Fruit fly (Drosophila melanogaster): ENCODE data around the gene CG14853.

Gene CG14853

DNA sequence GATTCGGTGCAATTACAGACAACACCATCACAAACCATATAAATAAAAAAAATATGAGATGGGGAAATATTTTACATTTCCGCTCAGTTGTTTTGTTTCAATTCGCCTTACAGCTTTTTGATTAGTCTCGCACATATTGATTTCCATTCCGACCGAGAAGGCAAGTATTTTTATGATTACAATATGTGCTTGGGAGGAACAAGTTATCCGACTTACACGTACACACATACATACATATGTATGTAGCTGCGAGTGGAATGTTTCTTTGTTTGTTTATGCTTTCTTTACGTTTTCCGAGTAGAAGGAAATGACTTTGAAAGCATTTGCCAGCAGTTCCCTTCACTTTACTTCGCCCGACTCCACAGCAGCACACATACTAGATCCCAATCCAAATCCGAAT is 40.9 kb downstream of the CG14853 start:
- TF ChIP-seq pad (GFP tag; optimal IDR thresholded peaks at IDR 0.05) (peak; percentile 78), CG5204 (GFP tag; optimal IDR thresholded peaks at IDR 0.05) (no peak)

DNA sequence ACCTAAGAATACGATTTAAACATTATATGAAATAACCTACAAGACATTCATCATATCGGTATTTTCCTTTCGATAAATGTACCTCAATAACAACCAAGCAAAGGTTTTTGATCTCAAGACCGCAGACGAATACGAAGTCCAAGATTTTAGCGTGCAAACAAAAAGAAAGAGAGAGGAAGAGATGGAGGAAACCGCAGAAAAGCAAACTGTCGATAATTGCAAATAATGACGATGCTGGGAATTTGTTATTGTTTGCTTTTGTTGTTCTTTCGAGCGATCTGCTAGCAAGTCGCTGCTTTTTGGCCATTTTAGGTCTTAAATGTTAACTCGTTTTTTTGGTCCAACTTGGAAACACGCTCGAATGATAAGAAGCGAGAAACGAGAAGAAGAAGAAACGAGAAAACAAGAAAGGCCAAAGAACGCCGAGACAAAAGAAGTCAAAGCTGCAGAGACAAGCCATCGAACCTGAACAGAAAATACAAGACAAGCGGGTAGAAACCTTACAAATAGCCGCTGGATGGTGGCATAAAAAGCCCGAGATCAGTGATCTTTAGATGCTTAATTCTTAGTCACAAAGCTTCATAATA is 41.7 kb downstream of the CG14853 start:
- no peak for TF ChIP-seq cic (GFP tag; optimal IDR thresholded peaks at IDR 0.05)

DNA sequence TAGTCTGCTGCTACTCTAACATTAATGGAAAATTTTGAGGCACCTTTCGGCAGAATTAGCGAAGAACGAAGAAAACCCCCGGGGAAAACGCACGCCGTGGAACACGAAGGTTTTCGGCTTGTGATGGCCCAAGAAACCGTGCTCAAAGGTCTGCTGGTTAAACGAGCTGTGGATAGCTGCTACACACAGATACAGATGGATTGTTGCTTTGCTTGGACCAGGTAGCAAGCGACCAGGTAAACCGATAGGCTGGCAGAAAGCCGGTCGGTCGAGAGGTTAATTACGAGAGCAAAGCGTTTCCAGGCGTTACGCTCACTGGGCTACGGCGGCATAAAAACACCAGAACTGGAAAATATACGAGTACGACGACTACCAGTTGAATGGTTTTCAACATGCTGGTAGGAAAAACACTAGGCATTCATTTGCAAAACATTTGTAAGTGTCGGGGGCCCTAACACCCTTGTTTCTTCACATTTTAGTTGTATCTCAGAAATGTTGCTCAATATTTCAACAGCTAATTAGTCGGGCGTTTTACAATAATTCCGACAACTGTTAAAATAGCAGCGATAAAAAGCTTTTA is 42.9 kb downstream of the CG14853 start:
- TF ChIP-seq Mnt (GFP tag; optimal IDR thresholded peaks at IDR 0.05), result no peak
- TF ChIP-seq CG12768 (GFP tag; optimal IDR thresholded peaks at IDR 0.05), result no peak
- TF ChIP-seq Crg-1 (GFP tag; optimal IDR thresholded peaks at IDR 0.05), result no peak
- TF ChIP-seq CG11617 (GFP tag; optimal IDR thresholded peaks at IDR 0.05), result no peak
- TF ChIP-seq CG14711 (tag; optimal IDR thresholded peaks at IDR 0.05), result no peak
- TF ChIP-seq ovo (GFP tag; optimal IDR thresholded peaks at IDR 0.05), result no peak
- no peak for TF ChIP-seq CG7045 (GFP tag; optimal IDR thresholded peaks at IDR 0.05)
- no peak for TF ChIP-seq tj (GFP tag; optimal IDR thresholded peaks at IDR 0.05)
- no peak for TF ChIP-seq CG5204 (GFP tag; optimal IDR thresholded peaks at IDR 0.05)
- TF ChIP-seq bab1 (GFP tag; optimal IDR thresholded peaks at IDR 0.05), result no peak
- no peak for TF ChIP-seq Clk (GFP tag; optimal IDR thresholded peaks at IDR 0.05)
- TF ChIP-seq toe (GFP tag; optimal IDR thresholded peaks at IDR 0.05), result no peak
- TF ChIP-seq cnc (optimal IDR thresholded peaks at IDR 0.05), result no peak
- no peak for TF ChIP-seq kay (GFP tag; ENCODE audit: borderline replicate concordance)
- TF ChIP-seq Hr96 (GFP tag; optimal IDR thresholded peaks at IDR 0.05), result no peak
- no peak for TF ChIP-seq pad (GFP tag; optimal IDR thresholded peaks at IDR 0.05)
- TF ChIP-seq CG33017 (tag; optimal IDR thresholded peaks at IDR 0.05), result no peak
- TF ChIP-seq CG1620 (GFP tag; optimal IDR thresholded peaks at IDR 0.05), result no peak
- TF ChIP-seq CG7101 (tag; optimal IDR thresholded peaks at IDR 0.05), result no peak

DNA sequence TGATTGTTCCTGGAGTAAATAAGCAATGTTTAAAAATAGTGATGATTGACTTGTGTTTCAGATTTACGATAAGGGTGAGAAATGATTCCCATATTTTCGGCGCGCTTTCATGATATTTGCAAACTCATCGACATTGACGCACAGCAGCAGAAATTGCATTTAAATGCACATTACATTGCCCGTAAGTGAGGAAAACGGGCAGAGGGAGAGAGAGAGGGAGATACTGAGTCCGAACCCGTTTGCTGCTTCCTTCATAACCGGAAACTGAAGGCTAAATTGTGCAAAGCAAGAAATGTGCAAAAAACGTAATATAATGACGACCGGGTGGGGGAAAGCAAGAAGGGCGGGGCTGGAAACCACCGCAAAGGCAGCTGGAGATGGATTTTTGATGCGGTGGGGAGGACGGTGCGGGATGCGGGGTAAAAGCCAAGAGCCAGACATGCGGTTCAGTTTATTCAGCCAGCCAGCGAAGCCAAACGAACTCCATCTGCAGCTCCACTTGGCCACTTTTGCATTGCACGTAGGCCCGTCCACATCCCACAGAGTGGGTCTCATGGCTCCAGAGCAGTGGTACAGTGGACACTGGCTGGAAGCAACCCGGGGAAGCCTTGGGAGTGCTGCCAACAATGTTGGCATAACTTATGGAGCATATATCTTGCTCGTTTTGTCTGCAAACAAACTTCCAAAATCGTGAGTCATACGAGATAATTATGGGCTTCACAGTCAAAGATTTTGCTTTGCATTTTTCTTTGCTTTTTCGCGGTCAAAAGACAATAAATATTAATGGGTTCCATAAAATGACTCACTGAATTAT is 43.8 kb downstream of the CG14853 start:
- TF ChIP-seq cnc (optimal IDR thresholded peaks at IDR 0.05), result peak; percentile 49 to 56
- no peak for TF ChIP-seq CG7101 (tag; optimal IDR thresholded peaks at IDR 0.05)
- TF ChIP-seq tj (GFP tag; optimal IDR thresholded peaks at IDR 0.05), result peak; percentile 82
- peak; percentile 5 for TF ChIP-seq CG7045 (GFP tag; optimal IDR thresholded peaks at IDR 0.05)

DNA sequence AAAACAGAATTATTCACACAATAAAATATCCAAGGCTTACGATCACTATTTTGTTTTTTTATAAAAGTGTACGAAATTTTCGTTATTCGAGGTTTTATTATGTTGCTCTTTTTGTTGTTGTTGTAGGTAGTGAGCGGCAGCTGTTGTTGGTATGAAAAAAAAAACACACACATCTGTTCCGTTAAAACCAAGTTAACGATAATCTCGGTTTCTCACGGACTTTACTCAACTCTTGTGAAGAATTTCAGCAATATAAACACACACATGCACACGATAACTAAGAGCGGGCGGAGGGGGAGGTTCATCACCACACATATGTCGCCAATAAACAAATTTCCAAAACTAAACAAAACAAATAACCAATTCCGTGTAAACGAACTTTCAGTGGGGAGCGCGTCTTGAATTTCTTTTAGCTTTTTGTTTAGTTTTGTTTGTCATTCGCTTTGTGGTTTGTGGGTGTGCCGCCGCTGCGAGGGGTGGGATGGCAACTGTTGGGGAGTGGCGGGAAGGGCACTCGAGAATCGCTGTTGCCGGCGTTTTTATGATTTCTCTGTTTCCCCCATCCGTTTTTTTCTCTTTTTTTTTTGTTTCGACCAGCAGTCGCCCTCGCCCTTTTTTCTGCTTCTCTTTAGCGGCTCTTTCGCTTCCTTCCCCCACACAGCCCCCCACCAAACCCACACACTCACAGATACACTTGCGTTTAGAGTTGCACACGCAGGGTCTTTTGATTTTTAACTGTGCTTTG is 45.0 kb downstream of the CG14853 start:
- no peak for TF ChIP-seq pad (GFP tag; optimal IDR thresholded peaks at IDR 0.05)
- no peak for TF ChIP-seq CG33017 (tag; optimal IDR thresholded peaks at IDR 0.05)
- TF ChIP-seq CG11617 (GFP tag; optimal IDR thresholded peaks at IDR 0.05), result no peak
- no peak for TF ChIP-seq CG7101 (tag; optimal IDR thresholded peaks at IDR 0.05)
- no peak for TF ChIP-seq CG14711 (tag; optimal IDR thresholded peaks at IDR 0.05)
- TF ChIP-seq ovo (GFP tag; optimal IDR thresholded peaks at IDR 0.05), result no peak
- TF ChIP-seq CG1620 (GFP tag; optimal IDR thresholded peaks at IDR 0.05), result no peak
- no peak for TF ChIP-seq Clk (GFP tag; optimal IDR thresholded peaks at IDR 0.05)
- peak; percentile 57 for TF ChIP-seq kay (GFP tag; ENCODE audit: borderline replicate concordance)
- peak; percentile 35 for TF ChIP-seq Crg-1 (GFP tag; optimal IDR thresholded peaks at IDR 0.05)
- TF ChIP-seq cnc (optimal IDR thresholded peaks at IDR 0.05), result peak in 1 of 2 experiments; percentile 52
- no peak for TF ChIP-seq Hr96 (GFP tag; optimal IDR thresholded peaks at IDR 0.05)
- peak; percentile 98 for TF ChIP-seq tj (GFP tag; optimal IDR thresholded peaks at IDR 0.05)
- no peak for TF ChIP-seq CG7045 (GFP tag; optimal IDR thresholded peaks at IDR 0.05)
- TF ChIP-seq CG12768 (GFP tag; optimal IDR thresholded peaks at IDR 0.05), result no peak
- no peak for TF ChIP-seq cic (GFP tag; optimal IDR thresholded peaks at IDR 0.05)
- TF ChIP-seq Mnt (GFP tag; optimal IDR thresholded peaks at IDR 0.05), result no peak
- TF ChIP-seq toe (GFP tag; optimal IDR thresholded peaks at IDR 0.05), result no peak
- TF ChIP-seq CG5204 (GFP tag; optimal IDR thresholded peaks at IDR 0.05), result no peak
- TF ChIP-seq bab1 (GFP tag; optimal IDR thresholded peaks at IDR 0.05), result no peak

DNA sequence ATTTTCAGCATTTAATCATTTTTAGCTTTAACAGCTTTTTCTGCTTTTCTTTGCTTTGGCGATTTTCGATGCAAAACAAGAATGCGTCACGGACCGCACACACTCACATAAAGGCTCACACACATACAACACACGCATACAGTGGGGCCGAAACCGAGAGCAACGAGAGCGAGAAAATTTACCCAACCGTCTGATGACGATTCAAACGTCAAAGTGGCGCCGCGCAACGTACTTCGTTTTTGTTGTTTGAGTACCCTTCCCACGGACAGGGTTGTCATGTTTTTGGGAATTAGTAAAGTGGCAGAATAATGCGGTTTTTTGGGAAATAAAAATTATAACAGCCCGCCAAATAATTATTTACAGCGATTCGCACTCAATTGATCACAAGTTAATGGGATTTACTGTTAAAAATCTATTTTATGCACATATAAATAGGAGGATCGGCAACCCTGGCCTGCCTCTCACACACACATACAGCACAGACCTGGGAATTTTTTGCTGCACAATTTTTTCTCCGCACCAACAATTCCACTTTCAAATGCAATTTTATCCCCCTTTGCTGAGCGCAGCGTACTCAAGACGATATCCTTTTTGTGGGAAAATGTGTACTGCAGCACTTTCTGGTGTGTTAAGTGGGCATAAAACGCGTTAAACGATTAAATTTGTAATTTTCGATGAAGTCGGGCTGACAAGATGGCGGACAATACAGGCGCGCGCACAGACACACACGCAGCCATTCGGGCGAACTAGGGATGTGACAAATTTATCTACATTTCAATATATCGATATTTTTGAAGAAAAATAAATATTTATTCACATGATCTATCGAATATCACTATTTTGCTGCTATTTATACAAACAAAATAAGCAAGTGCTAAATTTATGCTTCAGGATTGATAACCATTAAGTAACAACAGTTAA is 45.8 kb downstream of the CG14853 start:
- no peak for TF ChIP-seq tj (GFP tag; optimal IDR thresholded peaks at IDR 0.05)
- TF ChIP-seq cic (GFP tag; optimal IDR thresholded peaks at IDR 0.05), result peak; percentile 83
- TF ChIP-seq CG11617 (GFP tag; optimal IDR thresholded peaks at IDR 0.05), result peak; percentile 94
- peak; percentile 93 for TF ChIP-seq CG1620 (GFP tag; optimal IDR thresholded peaks at IDR 0.05)
- TF ChIP-seq CG14711 (tag; optimal IDR thresholded peaks at IDR 0.05), result peak; percentile 100
- TF ChIP-seq kay (GFP tag; ENCODE audit: borderline replicate concordance), result peak; percentile 99
- TF ChIP-seq CG33017 (tag; optimal IDR thresholded peaks at IDR 0.05), result peak; percentile 96
- TF ChIP-seq Hr96 (GFP tag; optimal IDR thresholded peaks at IDR 0.05), result peak; percentile 94
- TF ChIP-seq CG5204 (GFP tag; optimal IDR thresholded peaks at IDR 0.05), result peak; percentile 92
- TF ChIP-seq Mnt (GFP tag; optimal IDR thresholded peaks at IDR 0.05), result peak; percentile 87
- peak; percentile 98 for TF ChIP-seq CG12768 (GFP tag; optimal IDR thresholded peaks at IDR 0.05)
- peak; percentile 92 for TF ChIP-seq bab1 (GFP tag; optimal IDR thresholded peaks at IDR 0.05)
- TF ChIP-seq Crg-1 (GFP tag; optimal IDR thresholded peaks at IDR 0.05), result peak; percentile 77
- TF ChIP-seq ovo (GFP tag; optimal IDR thresholded peaks at IDR 0.05), result peak; percentile 17
- TF ChIP-seq CG7101 (tag; optimal IDR thresholded peaks at IDR 0.05), result peak; percentile 95
- TF ChIP-seq Clk (GFP tag; optimal IDR thresholded peaks at IDR 0.05), result peak; percentile 86
- TF ChIP-seq toe (GFP tag; optimal IDR thresholded peaks at IDR 0.05), result peak; percentile 95
- TF ChIP-seq pad (GFP tag; optimal IDR thresholded peaks at IDR 0.05), result peak; percentile 82
- TF ChIP-seq CG7045 (GFP tag; optimal IDR thresholded peaks at IDR 0.05), result peak; percentile 92
- TF ChIP-seq cnc (optimal IDR thresholded peaks at IDR 0.05), result no peak
